Worm (Caenorhabditis elegans): ENCODE results near the gene srxa-14.

The srxa-14 gene

ce11 chrV:20599795-20600194 lies 39.6 kb upstream of the srxa-14 start, which contains the start of gene col-163:
Gene col-163, plus strand, starts transcription at chrV:20600095.
- no peak for TF ChIP-seq tbx-8 (GFP tag; optimal IDR thresholded peaks at IDR 0.05)
- no peak for TF ChIP-seq mls-2 (tag; optimal IDR thresholded peaks at IDR 0.05)
- TF ChIP-seq unc-62 (GFP tag; optimal IDR thresholded peaks at IDR 0.05), result no peak
- no peak for TF ChIP-seq mep-1 (tag; optimal IDR thresholded peaks at IDR 0.05)
- no peak for TF ChIP-seq snpc-4 (tag; optimal IDR thresholded peaks at IDR 0.05)
- no peak for TF ChIP-seq bed-3 (GFP tag; optimal IDR thresholded peaks at IDR 0.05)
- TF ChIP-seq flh-1 (GFP tag; optimal IDR thresholded peaks at IDR 0.05), result no peak

- TF ChIP-seq lin-13 (tag; optimal IDR thresholded peaks at IDR 0.05) (no peak), cnd-1 (tag; optimal IDR thresholded peaks at IDR 0.05) (no peak), lsy-2 (tag; optimal IDR thresholded peaks at IDR 0.05) (no peak)
Observed at ce11 chrV:20600704-20601103, 38.7 kb upstream of the srxa-14 start.

DNA sequence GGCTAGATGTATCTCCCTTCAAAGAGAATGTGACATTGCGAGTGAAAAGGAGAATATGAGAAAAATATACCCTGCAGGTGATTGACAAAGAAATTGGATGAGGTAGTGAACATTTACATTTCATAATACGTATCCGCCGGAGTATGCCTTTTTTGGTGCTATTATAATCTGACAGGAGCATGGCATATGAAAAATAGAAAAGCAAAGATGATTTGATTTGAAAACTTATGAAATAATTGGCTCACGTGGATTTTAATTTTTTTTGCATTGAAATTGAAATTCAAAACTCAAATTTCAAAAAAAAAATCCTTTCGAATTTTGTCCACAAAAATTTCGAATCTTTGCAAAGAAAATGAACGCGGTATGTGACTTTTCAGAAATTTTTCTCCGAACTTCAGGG lies 36.4 kb upstream of the srxa-14 start, which contains the start of gene ttr-11:
TSS of gene ttr-11 (plus strand) at position 301 of the 400 bp plus-strand sequence.
- TF ChIP-seq bed-3 (GFP tag; optimal IDR thresholded peaks at IDR 0.05) (no peak), unc-62 (GFP tag; optimal IDR thresholded peaks at IDR 0.05) (no peak), drap-1 (GFP tag; optimal IDR thresholded peaks at IDR 0.05) (no peak), lin-13 (tag; optimal IDR thresholded peaks at IDR 0.05) (no peak), sem-2 (GFP tag; optimal IDR thresholded peaks at IDR 0.05) (no peak), nhr-76 (tag; optimal IDR thresholded peaks at IDR 0.05) (no peak), lsy-2 (tag; optimal IDR thresholded peaks at IDR 0.05) (no peak), nhr-2 (tag; optimal IDR thresholded peaks at IDR 0.05) (no peak), tbx-8 (GFP tag; optimal IDR thresholded peaks at IDR 0.05) (no peak), lin-32 (GFP tag; optimal IDR thresholded peaks at IDR 0.05) (no peak), elt-1 (tag; optimal IDR thresholded peaks at IDR 0.05; ENCODE audit: borderline replicate concordance, insufficient read depth) (no peak)

DNA sequence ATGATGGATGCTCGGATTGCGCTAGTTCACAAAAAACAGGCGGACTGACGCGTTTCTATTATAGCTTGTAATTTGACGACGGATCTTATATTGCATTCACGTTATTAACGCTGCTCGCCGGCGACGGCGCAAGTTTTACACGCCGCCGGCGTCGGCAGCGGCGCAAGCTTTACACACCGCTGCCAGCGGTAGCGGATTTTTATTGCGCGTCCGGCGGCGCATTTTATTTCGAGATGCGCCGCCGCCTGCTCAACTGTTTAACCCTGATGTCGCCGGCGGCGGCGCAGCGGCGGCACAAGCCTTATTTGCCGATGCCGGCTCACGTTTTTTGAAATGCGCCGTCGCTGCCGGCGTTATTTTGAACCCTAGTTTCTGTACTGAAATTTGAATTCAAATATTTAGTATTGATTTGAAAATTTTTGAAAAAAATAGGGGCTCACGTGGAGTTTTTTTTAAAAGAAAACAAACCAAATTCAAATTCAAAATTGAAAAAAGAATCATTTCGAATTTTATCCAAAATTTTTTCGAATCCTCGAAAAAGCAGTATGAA lies 34.7 kb upstream of the srxa-14 start, which contains the start of gene ttr-57:
TSS of gene ttr-57 (plus strand) at position 500 of the 550 bp plus-strand sequence.
- TF ChIP-seq ztf-11 (tag; optimal IDR thresholded peaks at IDR 0.05) (no peak), nhr-12 (tag; optimal IDR thresholded peaks at IDR 0.05) (no peak), nhr-237 (tag; optimal IDR thresholded peaks at IDR 0.05) (no peak), ceh-83 (GFP tag; optimal IDR thresholded peaks at IDR 0.05) (no peak), sem-2 (GFP tag; optimal IDR thresholded peaks at IDR 0.05) (no peak), unc-120 (tag; optimal IDR thresholded peaks at IDR 0.05; ENCODE audit: poor library complexity, severe bottlenecking) (no peak), ham-2 (GFP tag; optimal IDR thresholded peaks at IDR 0.05) (no peak), nhr-28 (tag; optimal IDR thresholded peaks at IDR 0.05) (no peak), tbx-8 (GFP tag; optimal IDR thresholded peaks at IDR 0.05) (no peak), pha-4 (tag; optimal IDR thresholded peaks at IDR 0.05) (no peak)

- TF ChIP-seq sptf-1 (tag; optimal IDR thresholded peaks at IDR 0.05), result peak; percentile 56
Observed at ce11 chrV:20605812-20606211, 33.6 kb upstream of the srxa-14 start.

DNA sequence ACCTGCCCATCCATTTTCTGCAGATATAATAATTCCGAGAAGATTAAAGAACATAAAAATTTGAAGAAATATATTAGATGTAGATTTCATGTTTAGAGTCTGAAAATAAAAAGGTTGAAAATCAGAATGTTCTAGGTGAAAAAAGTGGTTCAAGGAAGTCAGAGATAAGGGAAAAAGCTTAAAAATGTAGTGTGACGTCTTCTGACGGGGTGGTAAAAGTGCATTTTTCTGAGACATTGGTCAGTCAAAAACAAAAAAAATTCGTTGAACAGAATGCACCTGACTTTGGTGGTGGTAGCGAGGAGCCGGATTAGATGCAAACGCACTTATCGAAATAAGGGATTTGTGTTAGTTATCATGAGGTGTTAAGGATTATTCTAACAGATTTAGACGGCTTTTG lies 32.8 kb upstream of the srxa-14 start, which contains the start of gene F46B3.23:
TSS of gene F46B3.23 (minus strand) at position 101 of the 400 bp plus-strand sequence.
- TF ChIP-seq tbx-8 (GFP tag; optimal IDR thresholded peaks at IDR 0.05) (no peak), ceh-39 (tag; optimal IDR thresholded peaks at IDR 0.05) (no peak), elt-3 (tag; optimal IDR thresholded peaks at IDR 0.05) (no peak), bed-3 (GFP tag; optimal IDR thresholded peaks at IDR 0.05) (no peak), M03D4.4 (tag; optimal IDR thresholded peaks at IDR 0.05) (no peak), unc-120 (tag; optimal IDR thresholded peaks at IDR 0.05; ENCODE audit: poor library complexity, severe bottlenecking) (no peak), unc-39 (tag; optimal IDR thresholded peaks at IDR 0.05) (no peak), nhr-237 (tag; optimal IDR thresholded peaks at IDR 0.05) (no peak), lin-13 (tag; optimal IDR thresholded peaks at IDR 0.05) (no peak), mep-1 (tag; optimal IDR thresholded peaks at IDR 0.05) (no peak), blmp-1 (tag; optimal IDR thresholded peaks at IDR 0.05) (no peak), ztf-11 (tag; optimal IDR thresholded peaks at IDR 0.05) (no peak), nhr-2 (tag; optimal IDR thresholded peaks at IDR 0.05) (no peak), nhr-28 (tag; optimal IDR thresholded peaks at IDR 0.05) (no peak), mab-5 (tag; optimal IDR thresholded peaks at IDR 0.05) (no peak), lsy-2 (tag; optimal IDR thresholded peaks at IDR 0.05) (no peak), lin-32 (GFP tag; optimal IDR thresholded peaks at IDR 0.05) (no peak), ceh-43 (GFP tag; optimal IDR thresholded peaks at IDR 0.05) (no peak)
